Fruit fly (Drosophila melanogaster) whole organism, embryonic: ENCODE results near the gene ZnT86D.
A peak's percentile ranks its signal among the peaks of the same experiment; 100 is the strongest.

Experiments used
- Asciz ChIP-seq: fragments of 200-800 bp; sonication (Bioruptor generic); optimal IDR thresholded peaks from 2 replicates; lab custom pipeline; 2017; ENCODE audit warnings: missing biosample characterization, mild to moderate bottlenecking, missing genetic modification characterization, missing genetic modification reagents
- Atf-2 ChIP-seq: fragments of 200-800 bp; sonication (Bioruptor generic); optimal IDR thresholded peaks from 2 replicates; lab custom pipeline; 2016; ENCODE audit warnings: missing biosample characterization, missing genetic modification characterization
- B-H2 ChIP-seq: fragments of 200-800 bp; sonication (Bioruptor generic); optimal IDR thresholded peaks from 2 replicates; lab custom pipeline; 2018; ENCODE audit warnings: missing biosample characterization, mild to moderate bottlenecking, missing genetic modification characterization
- CG10209 ChIP-seq: fragments of 200-800 bp; sonication (Bioruptor generic); optimal IDR thresholded peaks from 3 replicates; lab custom pipeline; 2017; ENCODE audit warnings: missing biosample characterization, mild to moderate bottlenecking, missing genetic modification characterization, missing genetic modification reagents
- CG10267 ChIP-seq: fragments of 200-800 bp; sonication (Bioruptor generic); optimal IDR thresholded peaks from 2 replicates; lab custom pipeline; 2018; ENCODE audit warnings: missing biosample characterization, mild to moderate bottlenecking, missing genetic modification characterization, moderate library complexity
- CG10274 ChIP-seq: fragments of 200-800 bp; sonication (Bioruptor generic); optimal IDR thresholded peaks from 3 replicates; lab custom pipeline; 2017; ENCODE audit warnings: missing biosample characterization, mild to moderate bottlenecking, missing genetic modification characterization
- CG11723 ChIP-seq: fragments of 200-800 bp; sonication (Bioruptor generic); optimal IDR thresholded peaks from 2 replicates; lab custom pipeline; 2017; ENCODE audit warnings: missing biosample characterization, mild to moderate bottlenecking, missing genetic modification characterization
- CG12155 ChIP-seq: fragments of 200-800 bp; sonication (Bioruptor generic); optimal IDR thresholded peaks from 3 replicates; lab custom pipeline; 2016; ENCODE audit warnings: missing biosample characterization, missing genetic modification characterization
- CG12744 ChIP-seq: fragments of 200-800 bp; sonication (Bioruptor generic); optimal IDR thresholded peaks from 2 replicates; lab custom pipeline; 2016; ENCODE audit warnings: missing biosample characterization, missing genetic modification characterization
- CG13123 ChIP-seq: fragments of 200-800 bp; sonication (Bioruptor generic); optimal IDR thresholded peaks from 2 replicates; lab custom pipeline; 2016; ENCODE audit warnings: missing biosample characterization, missing genetic modification characterization
- CG13894 ChIP-seq: fragments of 200-800 bp; sonication (Bioruptor generic); optimal IDR thresholded peaks from 3 replicates; lab custom pipeline; 2018; ENCODE audit warnings: missing biosample characterization, mild to moderate bottlenecking, missing genetic modification characterization, moderate library complexity
- CG14441 ChIP-seq: fragments of 200-800 bp; sonication (Bioruptor generic); IDR thresholded peaks from 2 replicates; pipeline ENCODE4 v1.3.6; 2022; ENCODE audit warnings: missing biosample characterization, missing genetic modification characterization
- CG14965 ChIP-seq: fragments of 200-800 bp; sonication (Bioruptor generic); optimal IDR thresholded peaks from 2 replicates; lab custom pipeline; 2016; ENCODE audit warnings: missing biosample characterization, missing genetic modification characterization, borderline replicate concordance
- CG15011 ChIP-seq: fragments of 200-800 bp; sonication (Bioruptor generic); optimal IDR thresholded peaks from 3 replicates; lab custom pipeline; 2018; ENCODE audit warnings: missing biosample characterization, mild to moderate bottlenecking, missing genetic modification characterization
- CG15073 ChIP-seq: fragments of 200-800 bp; sonication (Bioruptor generic); optimal IDR thresholded peaks from 2 replicates; lab custom pipeline; 2016; ENCODE audit warnings: missing biosample characterization, missing genetic modification characterization
- CG15269 ChIP-seq: fragments of 200-800 bp; sonication (Bioruptor generic); optimal IDR thresholded peaks from 2 replicates; lab custom pipeline; 2018; ENCODE audit warnings: missing biosample characterization, mild to moderate bottlenecking, missing genetic modification characterization, moderate library complexity
- CG17186 ChIP-seq: fragments of 200-800 bp; sonication (Bioruptor generic); optimal IDR thresholded peaks from 3 replicates; lab custom pipeline; 2017; ENCODE audit warnings: missing biosample characterization, missing genetic modification reagents, missing genetic modification characterization
- CG1792 ChIP-seq: fragments of 200-800 bp; sonication (Bioruptor generic); optimal IDR thresholded peaks from 2 replicates; lab custom pipeline; 2016; ENCODE audit warnings: missing biosample characterization, missing genetic modification characterization
- CG18599 ChIP-seq: fragments of 200-800 bp; sonication (Bioruptor generic); optimal IDR thresholded peaks from 3 replicates; lab custom pipeline; 2017; ENCODE audit warnings: missing biosample characterization, missing genetic modification characterization, mild to moderate bottlenecking, moderate library complexity, missing genetic modification reagents
- CG31441 ChIP-seq: fragments of 200-800 bp; sonication (Bioruptor generic); IDR thresholded peaks from 2 replicates; pipeline ENCODE4 v1.3.6; 2022; ENCODE audit warnings: missing biosample characterization, missing genetic modification characterization
- CG3163 ChIP-seq: fragments of 200-800 bp; sonication (Bioruptor generic); optimal IDR thresholded peaks from 3 replicates; lab custom pipeline; 2016; ENCODE audit warnings: missing biosample characterization, missing genetic modification characterization
- CG42726 ChIP-seq: fragments of 200-800 bp; sonication (Bioruptor generic); IDR thresholded peaks from 2 replicates; pipeline ENCODE4 v1.3.6; 2022; ENCODE audit warnings: missing biosample characterization, missing genetic modification characterization; ENCODE audit not compliant: partially characterized antibody
- CG5245 ChIP-seq: fragments of 200-800 bp; sonication (Bioruptor generic); optimal IDR thresholded peaks from 3 replicates; lab custom pipeline; 2016; ENCODE audit warnings: missing biosample characterization, missing genetic modification characterization
- CG7357 ChIP-seq: fragments of 200-800 bp; sonication (Bioruptor generic); IDR thresholded peaks from 3 replicates; pipeline ENCODE4 v1.3.6; 2022; ENCODE audit warnings: missing biosample characterization, missing genetic modification characterization
- CG7786 ChIP-seq: fragments of 200-800 bp; sonication (Bioruptor generic); optimal IDR thresholded peaks from 2 replicates; lab custom pipeline; 2016; ENCODE audit warnings: missing biosample characterization, missing genetic modification characterization
- CG9797 ChIP-seq: fragments of 200-800 bp; sonication (Bioruptor generic); optimal IDR thresholded peaks from 3 replicates; lab custom pipeline; 2018; ENCODE audit warnings: missing biosample characterization, mild to moderate bottlenecking, missing genetic modification characterization
- D19B ChIP-seq: fragments of 200-800 bp; sonication (Bioruptor generic); optimal IDR thresholded peaks from 2 replicates; lab custom pipeline; 2017; ENCODE audit warnings: missing biosample characterization, mild to moderate bottlenecking, missing genetic modification characterization
- HHEX ChIP-seq: fragments of 200-800 bp; sonication (Bioruptor generic); optimal IDR thresholded peaks from 3 replicates; lab custom pipeline; 2017; ENCODE audit warnings: missing biosample characterization, mild to moderate bottlenecking, missing genetic modification characterization, missing genetic modification reagents
- Hey ChIP-seq: fragments of 200-800 bp; sonication (Bioruptor generic); optimal IDR thresholded peaks from 3 replicates; lab custom pipeline; 2018; ENCODE audit warnings: missing biosample characterization, mild to moderate bottlenecking, missing genetic modification characterization
- Hr39 ChIP-seq: fragments of >200 bp; optimal IDR thresholded peaks from 2 replicates; lab custom pipeline; 2017
- Lhr ChIP-seq: fragments of 200-800 bp; sonication (Bioruptor generic); optimal IDR thresholded peaks from 3 replicates; lab custom pipeline; 2017; ENCODE audit warnings: mild to moderate bottlenecking, missing biosample characterization, missing genetic modification reagents, missing genetic modification characterization
- Meics ChIP-seq: fragments of 200-800 bp; sonication (Bioruptor generic); optimal IDR thresholded peaks from 2 replicates; lab custom pipeline; 2017; ENCODE audit warnings: missing biosample characterization, mild to moderate bottlenecking, missing genetic modification characterization
- Myb ChIP-seq: fragments of 200-800 bp; sonication (Bioruptor generic); optimal IDR thresholded peaks from 2 replicates; lab custom pipeline; 2016; ENCODE audit warnings: missing biosample characterization, missing genetic modification characterization
- Neu2 ChIP-seq: fragments of 200-800 bp; sonication (Bioruptor generic); optimal IDR thresholded peaks from 3 replicates; lab custom pipeline; 2016; ENCODE audit warnings: missing biosample characterization, missing genetic modification characterization, borderline replicate concordance
- Nf-YC ChIP-seq: fragments of 200-800 bp; optimal IDR thresholded peaks from 3 replicates; lab custom pipeline; 2019; ENCODE audit warnings: missing biosample characterization, mild to moderate bottlenecking, missing genetic modification characterization, moderate library complexity
- Optix ChIP-seq: fragments of 200-800 bp; sonication (Bioruptor generic); IDR thresholded peaks from 3 replicates; pipeline ENCODE4 v1.3.6; 2022; ENCODE audit warnings: missing biosample characterization, missing genetic modification characterization
- PHDP ChIP-seq: fragments of 200-800 bp; sonication (Bioruptor generic); optimal IDR thresholded peaks from 3 replicates; lab custom pipeline; 2018; ENCODE audit warnings: missing biosample characterization, mild to moderate bottlenecking, missing genetic modification characterization, moderate library complexity
- Sin3A ChIP-seq: fragments of >200 bp; optimal IDR thresholded peaks from 2 replicates; lab custom pipeline; 2018
- ara ChIP-seq: fragments of 200-800 bp; sonication (Bioruptor generic); IDR thresholded peaks from 2 replicates; pipeline ENCODE4 v1.3.6; 2022; ENCODE audit warnings: missing biosample characterization, missing genetic modification characterization
- fd3F ChIP-seq: fragments of 200-800 bp; sonication (Bioruptor generic); optimal IDR thresholded peaks from 2 replicates; lab custom pipeline; 2018; ENCODE audit warnings: missing biosample characterization, mild to moderate bottlenecking, missing genetic modification characterization, moderate library complexity
- fd96Cb ChIP-seq: fragments of 200-800 bp; sonication (Bioruptor generic); optimal IDR thresholded peaks from 2 replicates; lab custom pipeline; 2018; ENCODE audit warnings: missing biosample characterization, mild to moderate bottlenecking, missing genetic modification characterization, moderate library complexity
- gfzf ChIP-seq: fragments of 200-800 bp; sonication (Bioruptor generic); optimal IDR thresholded peaks from 2 replicates; lab custom pipeline; 2016; ENCODE audit warnings: missing biosample characterization, mild to moderate bottlenecking, missing genetic modification characterization, moderate library complexity
- jing ChIP-seq: fragments of 200-800 bp; sonication (Bioruptor generic); optimal IDR thresholded peaks from 2 replicates; lab custom pipeline; 2018; ENCODE audit warnings: missing biosample characterization, mild to moderate bottlenecking, missing genetic modification characterization
- nau ChIP-seq: fragments of 200-800 bp; sonication (Bioruptor generic); optimal IDR thresholded peaks from 3 replicates; lab custom pipeline; 2017; ENCODE audit warnings: missing biosample characterization, mild to moderate bottlenecking, missing genetic modification characterization, missing genetic modification reagents
- odd ChIP-seq: fragments of 200-800 bp; sonication (Bioruptor generic); optimal IDR thresholded peaks from 2 replicates; lab custom pipeline; 2017; ENCODE audit warnings: missing biosample characterization, mild to moderate bottlenecking, missing genetic modification characterization
- tna ChIP-seq: fragments of 200-800 bp; sonication (Bioruptor generic); IDR thresholded peaks from 2 replicates; pipeline ENCODE4 v1.3.6; 2022; ENCODE audit warnings: missing biosample characterization, missing genetic modification characterization; ENCODE audit not compliant: partially characterized antibody
- unc-4 ChIP-seq: fragments of 200-800 bp; sonication (Bioruptor generic); IDR thresholded peaks from 2 replicates; pipeline ENCODE4 v1.3.6; 2022; ENCODE audit warnings: missing biosample characterization, missing genetic modification characterization; ENCODE audit not compliant: partially characterized antibody
- unpg ChIP-seq: fragments of 200-800 bp; sonication (Bioruptor generic); optimal IDR thresholded peaks from 3 replicates; lab custom pipeline; 2018; ENCODE audit warnings: missing biosample characterization, mild to moderate bottlenecking, missing genetic modification characterization, moderate library complexity
- wdn ChIP-seq: fragments of 200-800 bp; sonication (Bioruptor generic); IDR thresholded peaks from 2 replicates; pipeline ENCODE4 v1.3.6; 2022; ENCODE audit warnings: missing biosample characterization, missing genetic modification characterization
- zfh2 ChIP-seq: fragments of 200-800 bp; sonication (Bioruptor generic); optimal IDR thresholded peaks from 2 replicates; lab custom pipeline; 2016; ENCODE audit warnings: missing biosample characterization, missing genetic modification characterization

ZnT86D gene

DNA sequence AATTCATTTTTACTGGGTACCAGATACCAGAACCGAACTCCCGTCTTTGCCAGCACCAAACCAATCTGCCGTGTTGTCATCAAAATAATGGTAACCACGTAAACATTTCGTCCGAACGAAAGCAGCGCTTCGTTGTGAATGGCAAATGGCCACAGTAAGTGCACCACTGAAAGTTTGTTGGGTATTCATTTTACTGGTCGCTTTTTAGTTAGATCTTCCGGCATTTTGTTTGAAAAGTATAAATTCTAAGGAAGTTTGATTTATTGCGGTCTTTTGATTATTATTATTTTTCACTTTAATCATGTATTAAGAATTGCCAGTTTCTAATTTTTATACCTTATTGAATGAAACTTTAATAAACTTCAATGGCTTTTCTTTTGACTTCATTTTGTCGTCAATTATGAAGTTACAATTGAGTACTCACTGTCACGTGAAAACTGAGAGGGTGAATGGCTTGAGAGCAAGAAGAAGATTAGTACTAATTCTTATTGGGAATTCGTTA, at the start of gene ZnT86D (continued):
- TF ChIP-seq CG14965 (GFP tag; lab: Kevin White, UChicago), result no peak
- no peak for TF ChIP-seq CG15073 (GFP tag; lab: Kevin White, UChicago)
- peak; percentile 72 for TF ChIP-seq CG15269 (tag; lab: Kevin White, UChicago)
- TF ChIP-seq nau (GFP tag; lab: Kevin White, UChicago), result no peak
- peak; percentile 13 for TF ChIP-seq gfzf (GFP tag; lab: Kevin White, UChicago)
- TF ChIP-seq Sin3A (lab: Kevin White, UChicago), result peak; percentile 28
- peak; percentile 54 for TF ChIP-seq CG10267 (tag; lab: Kevin White, UChicago)
- no peak for TF ChIP-seq Neu2 (GFP tag; lab: Kevin White, UChicago)
- peak; percentile 45 for TF ChIP-seq CG1792 (GFP tag; lab: Kevin White, UChicago)
- peak; percentile 38 for TF ChIP-seq Myb (GFP tag; lab: Kevin White, UChicago)
- peak; percentile 47 for TF ChIP-seq CG3163
- peak; percentile 5 for TF ChIP-seq Atf-2
- peak; percentile 75 for TF ChIP-seq Meics (GFP tag; lab: Kevin White, UChicago)
- no peak for TF ChIP-seq CG10274 (GFP tag; lab: Kevin White, UChicago)
- TF ChIP-seq CG13894 (tag; lab: Kevin White, UChicago), result peak; percentile 79
- no peak for TF ChIP-seq CG17186 (GFP tag; lab: Kevin White, UChicago)
- TF ChIP-seq fd96Cb (tag; lab: Kevin White, UChicago), result peak; percentile 37
- TF ChIP-seq Nf-YC (tag; lab: Kevin White, UChicago), result peak; percentile 79
- peak; percentile 78 for TF ChIP-seq CG18599 (GFP tag; lab: Kevin White, UChicago)
- no peak for TF ChIP-seq jing
- TF ChIP-seq CG10209 (GFP tag; lab: Kevin White, UChicago), result peak; percentile 53
- peak; percentile 17 for TF ChIP-seq CG13123 (GFP tag; lab: Kevin White, UChicago)
- peak; percentile 37 for TF ChIP-seq odd (GFP tag; lab: Kevin White, UChicago)
- peak; percentile 58 for TF ChIP-seq CG12155 (GFP tag; lab: Kevin White, UChicago)
- no peak for TF ChIP-seq CG11723 (GFP tag; lab: Kevin White, UChicago)
- TF ChIP-seq CG31441 (GFP tag; lab: Robert Waterston, UW), result peak; percentile 72
- peak; percentile 18 for TF ChIP-seq CG5245 (GFP tag; lab: Kevin White, UChicago)
- no peak for TF ChIP-seq CG42726 (GFP tag; lab: Robert Waterston, UW)
- TF ChIP-seq CG12744, result peak; percentile 1
- no peak for TF ChIP-seq Hey (tag; lab: Kevin White, UChicago)
- peak; percentile 35 for TF ChIP-seq fd3F (GFP tag; lab: Kevin White, UChicago)
- TF ChIP-seq D19B (GFP tag; lab: Kevin White, UChicago), result peak; percentile 64
- no peak for TF ChIP-seq tna (GFP tag; lab: Robert Waterston, UW)
- TF ChIP-seq HHEX (GFP tag; lab: Kevin White, UChicago), result peak; percentile 33
- peak; percentile 43; the same call in 1 of the 2 replicates for TF ChIP-seq unc-4 (GFP tag; lab: Robert Waterston, UW)
- peak; percentile 72 for TF ChIP-seq zfh2 (GFP tag; lab: Kevin White, UChicago)
- TF ChIP-seq Optix, result no peak
- TF ChIP-seq Hr39 (lab: Kevin White, UChicago), result no peak
- 0 out of 2 replicates have a peak, but pooled peaks have one; percentile 35 for TF ChIP-seq wdn (GFP tag; lab: Robert Waterston, UW)
- peak; percentile 69 for TF ChIP-seq PHDP (tag; lab: Kevin White, UChicago)
- TF ChIP-seq Asciz (GFP tag; lab: Kevin White, UChicago), result peak; percentile 5
- no peak for TF ChIP-seq Lhr (GFP tag; lab: Kevin White, UChicago)
- TF ChIP-seq unpg (GFP tag; lab: Kevin White, UChicago), result peak; percentile 58
- peak; percentile 70 for TF ChIP-seq B-H2 (GFP tag; lab: Kevin White, UChicago)
- peak; percentile 21 for TF ChIP-seq CG7786 (GFP tag; lab: Kevin White, UChicago)
- no peak for TF ChIP-seq CG9797 (GFP tag; lab: Kevin White, UChicago)
- 0 out of 2 replicates have a peak, but pooled peaks have one; percentile 8 for TF ChIP-seq ara
- TF ChIP-seq CG15011 (GFP tag; lab: Kevin White, UChicago), result peak; percentile 21
- peak; percentile 24; the same call in 1 of the 3 replicates for TF ChIP-seq CG7357
- TF ChIP-seq CG14441 (GFP tag; lab: Robert Waterston, UW), result 0 out of 2 replicates have a peak, but pooled peaks have one; percentile 23
